Fruit fly (Drosophila melanogaster) whole organism, larva: ENCODE results near the gene tal-3A.

ENCODE experiments used
- noc ChIP-seq: fragments of 200-800 bp; sonication (Bioruptor generic); optimal IDR thresholded peaks from 3 replicates; lab custom pipeline; 2019; ENCODE audit warnings: missing biosample characterization, mild to moderate bottlenecking, missing genetic modification characterization, moderate library complexity

The tal-3A gene

DNA sequence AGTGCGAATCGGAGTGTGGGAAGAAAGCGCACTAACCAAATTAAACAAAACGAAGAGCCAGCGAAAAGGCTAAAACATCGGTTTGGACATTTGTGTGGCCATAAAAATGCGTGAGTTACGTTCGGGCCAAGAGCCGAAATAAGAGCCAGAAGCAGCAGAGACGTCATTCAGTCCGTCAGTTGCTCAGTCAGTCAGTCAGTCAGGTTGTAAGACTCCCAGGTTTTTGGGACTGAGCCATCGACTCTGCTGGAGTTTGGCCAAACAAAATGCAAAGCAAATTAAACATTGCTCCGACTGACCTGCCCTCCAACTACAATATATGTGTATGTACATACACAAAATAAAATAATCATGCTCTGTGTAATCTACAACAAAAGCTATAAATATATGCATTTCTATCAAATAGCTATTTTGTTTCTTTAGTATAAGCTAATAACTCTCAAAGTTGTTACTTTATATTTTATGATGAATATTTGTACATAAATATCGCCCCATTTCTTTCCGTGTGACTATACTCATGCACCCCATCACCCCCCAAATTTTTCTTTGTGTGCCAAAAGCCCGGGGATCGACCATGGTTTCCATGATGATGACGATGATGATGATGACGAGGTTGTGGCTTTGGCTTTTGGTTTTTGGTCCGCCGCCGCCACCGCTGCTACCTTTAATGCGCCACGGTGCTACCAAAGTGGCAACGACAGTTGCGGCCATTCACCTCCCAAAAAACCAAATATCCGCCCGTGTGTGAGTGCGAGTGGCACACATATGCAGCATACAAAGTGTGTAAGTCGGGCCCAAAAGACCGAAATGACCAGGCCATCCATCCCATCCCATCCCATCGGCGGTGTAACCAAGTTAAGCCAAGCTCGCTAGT lies 19.6 kb upstream of the tal-3A start:
- TF ChIP-seq noc (tag; lab: Kevin White, UChicago), result no peak

DNA sequence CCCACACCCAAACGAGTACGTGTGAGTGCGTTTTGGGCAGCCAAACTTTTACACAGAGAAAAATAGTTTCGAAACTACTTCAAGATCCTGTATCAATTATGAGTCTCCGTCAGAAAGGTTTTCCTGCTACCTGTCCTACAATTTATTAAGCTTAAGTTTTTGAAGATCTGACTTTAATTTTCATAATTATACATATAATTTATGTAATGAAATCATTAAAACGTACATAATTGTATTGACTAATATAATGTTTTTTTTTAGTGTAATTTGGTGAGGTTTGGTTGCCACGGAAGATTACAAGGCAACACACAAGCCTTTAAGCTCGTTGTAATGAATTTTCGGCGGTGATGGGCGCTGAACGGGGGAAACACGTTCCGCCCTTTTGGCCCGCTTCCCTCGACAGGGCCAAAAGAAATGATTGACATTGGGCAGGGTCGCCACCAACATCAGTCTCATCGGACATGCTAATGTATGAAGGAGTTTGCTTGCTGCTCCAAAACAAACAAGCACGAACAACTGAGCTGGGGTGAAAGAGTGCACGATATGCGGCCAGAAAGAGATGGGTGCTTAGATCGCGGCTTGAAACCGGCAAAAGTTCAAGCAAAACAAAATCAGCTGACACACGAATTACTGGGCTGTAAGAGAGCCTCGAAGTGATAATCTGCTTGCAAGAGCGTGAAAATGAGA lies 18.8 kb upstream of the tal-3A start:
- TF ChIP-seq noc (tag; lab: Kevin White, UChicago), result no peak

DNA sequence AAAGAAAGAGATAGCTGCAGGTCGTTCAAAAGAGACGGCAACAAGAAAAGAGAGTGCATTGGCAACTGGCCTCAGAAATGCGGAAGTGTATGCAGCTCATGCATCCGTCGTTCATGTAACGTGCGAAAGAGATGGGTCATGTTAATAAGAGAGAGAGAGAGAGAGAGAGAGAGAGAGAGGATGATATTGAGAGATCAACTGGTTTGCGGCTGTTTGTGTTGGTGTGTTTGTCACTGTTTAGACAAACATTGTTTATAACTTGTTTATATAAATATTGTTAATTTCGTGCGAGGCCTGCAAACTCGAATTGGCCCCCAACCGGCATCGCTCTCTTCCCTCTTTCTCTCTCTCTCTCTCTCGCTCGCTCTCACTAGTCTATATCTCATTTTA lies 18.2 kb upstream of the tal-3A start:
- no peak for TF ChIP-seq noc (tag; lab: Kevin White, UChicago)

DNA sequence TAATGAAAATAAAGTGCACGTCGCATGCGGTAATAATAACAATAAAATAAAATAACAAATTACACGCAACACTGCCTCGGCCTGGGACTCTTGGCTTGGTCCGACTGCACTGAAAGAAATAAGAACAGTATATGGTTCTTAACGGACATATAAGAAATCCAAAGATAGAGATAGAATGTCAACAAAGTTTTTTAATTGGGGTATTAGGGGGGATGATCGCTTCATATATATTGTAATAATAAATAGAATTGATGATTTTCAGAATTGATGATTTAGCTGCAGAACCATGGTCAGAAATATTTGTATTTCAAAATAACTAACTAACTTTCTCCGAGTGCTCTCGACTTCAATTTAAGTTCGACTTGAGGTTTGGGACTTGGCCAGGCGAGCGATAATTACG lies 16.8 kb upstream of the tal-3A start:
- no peak for TF ChIP-seq noc (tag; lab: Kevin White, UChicago)

DNA sequence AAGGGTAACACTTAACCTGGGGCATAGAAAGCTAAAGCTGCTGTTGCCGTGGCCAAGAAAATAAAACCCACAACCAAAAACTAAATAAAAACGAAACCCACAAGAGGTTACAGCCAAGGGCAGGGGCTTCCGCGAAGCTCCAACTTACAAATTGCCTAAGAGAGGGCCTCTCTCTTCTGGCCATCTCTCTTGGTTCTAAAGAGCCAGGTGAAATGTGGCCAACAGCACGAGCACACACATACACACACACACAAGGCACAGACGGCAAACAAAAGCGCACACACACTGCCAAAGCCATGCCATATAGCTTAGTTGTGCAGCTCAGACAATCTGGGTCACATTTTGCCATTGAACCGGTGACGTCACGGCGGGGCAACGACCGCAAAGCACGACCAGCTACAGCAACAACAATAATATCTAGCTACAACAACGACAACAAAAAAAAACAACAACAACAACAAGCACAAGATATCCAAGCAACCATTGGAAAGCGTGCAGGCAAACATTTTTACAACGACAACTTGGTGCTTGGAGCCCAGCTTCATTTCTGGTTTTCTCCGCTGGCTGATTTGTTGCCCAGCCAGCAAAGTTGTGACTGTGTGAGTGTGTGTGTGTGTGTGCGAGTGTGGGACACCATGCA lies 16.2 kb upstream of the tal-3A start:
- no peak for TF ChIP-seq noc (tag; lab: Kevin White, UChicago)

DNA sequence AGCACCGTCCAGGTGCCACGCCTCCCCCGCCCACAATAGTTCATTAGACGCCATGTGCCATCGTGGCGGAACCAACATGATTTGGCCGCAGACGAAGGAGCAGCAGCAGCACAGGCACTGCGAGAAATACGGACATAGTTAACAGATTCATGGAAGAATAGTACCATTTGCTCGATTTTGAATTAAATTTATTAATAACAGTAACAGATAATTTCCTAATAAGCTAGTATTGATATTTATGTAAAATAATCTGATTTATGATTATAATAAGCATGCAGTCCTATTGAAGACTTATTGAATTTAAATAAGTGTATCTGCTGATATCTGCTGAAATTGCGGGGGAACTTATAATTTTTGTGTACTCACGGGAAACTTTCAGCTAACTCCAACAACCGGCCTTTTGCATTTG lies 15.6 kb upstream of the tal-3A start:
- TF ChIP-seq noc (tag; lab: Kevin White, UChicago), result no peak

DNA sequence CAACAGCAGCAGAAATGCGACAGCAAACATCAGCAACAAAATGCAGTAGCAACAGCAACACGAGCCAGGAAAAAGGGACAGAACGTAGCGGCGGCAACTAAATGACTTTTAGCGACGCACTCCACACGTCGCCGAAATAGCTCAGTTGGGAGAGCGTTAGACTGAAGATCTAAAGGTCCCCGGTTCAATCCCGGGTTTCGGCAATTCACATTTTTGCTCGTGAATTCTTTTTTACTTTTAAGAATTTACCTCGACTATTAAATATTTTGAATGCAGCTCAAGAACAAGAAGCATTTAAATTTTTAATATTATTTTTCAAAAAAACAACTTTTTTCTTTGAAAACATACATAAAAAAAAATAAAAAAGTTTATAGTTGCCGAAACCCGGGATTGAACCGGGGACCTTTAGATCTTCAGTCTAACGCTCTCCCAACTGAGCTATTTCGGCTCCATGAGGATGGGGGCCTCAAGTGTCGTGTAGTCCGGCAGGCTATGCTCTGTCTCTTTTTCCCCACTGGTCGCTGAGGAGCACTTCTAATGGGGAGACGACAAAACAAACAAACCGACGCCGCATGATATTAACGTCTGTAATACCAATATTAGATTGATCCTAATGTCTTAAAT lies 15.0 kb upstream of the tal-3A start:
- no peak for TF ChIP-seq noc (tag; lab: Kevin White, UChicago)

DNA sequence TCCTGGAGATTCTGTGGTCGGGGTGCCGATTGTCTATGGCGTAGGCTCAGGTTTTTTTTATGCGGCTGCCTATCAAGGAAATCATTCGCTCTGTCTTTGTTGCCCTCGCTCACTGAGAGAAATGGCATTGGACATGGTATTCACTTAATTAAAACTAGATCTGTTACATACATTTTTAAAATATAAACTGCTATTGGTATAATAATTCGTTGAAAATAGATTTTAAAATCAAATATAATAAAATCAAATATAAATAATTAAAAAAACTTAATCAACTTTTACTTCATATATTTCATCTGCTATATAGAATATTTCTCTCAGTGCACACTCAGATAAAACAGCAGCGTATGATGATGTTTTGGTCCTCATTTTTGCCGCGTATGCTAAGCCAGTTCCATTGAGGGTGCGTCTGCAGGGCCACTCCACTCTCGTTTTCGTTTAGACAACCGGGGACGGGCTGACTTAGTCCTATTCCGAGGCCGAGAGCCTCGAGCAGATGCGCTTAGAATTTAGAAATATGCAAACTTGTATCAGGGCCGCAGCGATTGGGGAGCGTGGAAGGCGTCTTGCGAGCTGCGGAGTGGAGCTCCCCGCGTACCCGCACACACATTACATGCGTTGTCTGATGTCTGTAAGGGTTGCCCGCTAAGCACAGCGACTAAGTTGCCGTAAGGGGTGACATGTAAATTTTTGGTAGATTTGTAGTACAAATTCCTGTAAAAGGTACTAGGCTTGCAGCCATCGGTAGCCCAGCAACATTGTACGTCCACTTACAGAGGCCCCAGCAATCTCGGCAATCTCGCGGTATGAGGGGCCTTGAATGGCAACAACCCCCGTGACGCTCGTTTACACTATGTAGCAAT lies 13.1 kb upstream of the tal-3A start:
- no peak for TF ChIP-seq noc (tag; lab: Kevin White, UChicago)

DNA sequence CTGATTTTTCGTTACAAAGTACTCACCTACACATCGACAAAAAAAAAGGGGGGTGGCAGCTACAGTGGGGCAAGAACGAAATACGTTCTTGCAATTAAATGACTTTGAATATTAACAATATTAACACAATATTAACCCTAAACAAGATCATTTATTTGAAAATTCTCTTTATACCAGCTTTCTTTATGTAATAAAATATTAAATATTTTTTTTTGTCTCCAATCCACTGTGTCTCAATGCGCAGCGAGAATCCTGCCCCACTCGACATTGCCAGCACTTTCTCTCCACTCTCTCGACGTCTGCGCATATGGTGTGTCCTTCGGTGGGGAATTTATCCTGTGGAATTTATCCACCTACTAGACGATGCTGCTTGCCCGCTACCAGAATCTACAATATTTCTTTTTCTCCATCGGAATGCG lies 12.5 kb upstream of the tal-3A start:
- TF ChIP-seq noc (tag; lab: Kevin White, UChicago), result peak; percentile 43

DNA sequence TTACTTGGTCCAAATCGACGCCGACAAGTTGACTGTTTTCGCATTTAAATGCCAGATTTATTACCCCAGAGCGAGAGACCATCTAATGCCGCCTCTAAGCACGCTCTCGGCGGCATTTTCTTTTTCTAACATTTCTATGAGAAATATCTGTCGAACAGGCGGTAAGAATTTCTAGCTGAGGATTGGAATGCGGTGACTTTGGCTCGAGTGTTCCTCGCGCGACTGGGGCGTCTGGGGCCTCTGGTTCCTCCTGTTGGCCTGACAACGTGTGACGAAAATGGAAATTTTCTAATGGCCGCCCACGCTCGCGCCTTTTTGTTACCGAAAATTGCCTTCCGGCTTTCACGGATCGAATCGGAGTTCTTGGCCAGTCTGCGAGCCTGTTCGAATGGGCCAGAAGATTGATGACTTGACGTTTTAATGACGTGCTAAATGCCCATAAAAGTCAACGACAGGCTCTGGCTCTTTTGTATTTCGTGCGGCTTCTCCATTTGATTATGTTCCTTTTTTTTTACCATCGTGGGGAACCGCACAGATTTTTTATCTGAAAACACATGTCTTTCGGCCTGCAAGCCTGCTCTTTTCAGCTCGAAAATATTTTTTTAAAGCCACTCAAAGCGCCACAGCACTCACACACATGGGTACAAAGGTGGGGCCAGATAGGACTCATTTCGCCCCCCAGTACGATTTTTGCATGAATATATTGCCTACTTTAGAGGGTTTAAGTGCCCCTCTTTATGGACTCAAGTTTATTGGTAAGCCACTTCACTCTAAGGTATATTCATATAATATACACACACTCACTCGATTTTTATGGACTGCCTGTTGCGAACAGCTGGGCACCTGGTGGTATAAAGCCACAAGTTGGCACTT lies 11.5 kb upstream of the tal-3A start:
- no peak for TF ChIP-seq noc (tag; lab: Kevin White, UChicago)

DNA sequence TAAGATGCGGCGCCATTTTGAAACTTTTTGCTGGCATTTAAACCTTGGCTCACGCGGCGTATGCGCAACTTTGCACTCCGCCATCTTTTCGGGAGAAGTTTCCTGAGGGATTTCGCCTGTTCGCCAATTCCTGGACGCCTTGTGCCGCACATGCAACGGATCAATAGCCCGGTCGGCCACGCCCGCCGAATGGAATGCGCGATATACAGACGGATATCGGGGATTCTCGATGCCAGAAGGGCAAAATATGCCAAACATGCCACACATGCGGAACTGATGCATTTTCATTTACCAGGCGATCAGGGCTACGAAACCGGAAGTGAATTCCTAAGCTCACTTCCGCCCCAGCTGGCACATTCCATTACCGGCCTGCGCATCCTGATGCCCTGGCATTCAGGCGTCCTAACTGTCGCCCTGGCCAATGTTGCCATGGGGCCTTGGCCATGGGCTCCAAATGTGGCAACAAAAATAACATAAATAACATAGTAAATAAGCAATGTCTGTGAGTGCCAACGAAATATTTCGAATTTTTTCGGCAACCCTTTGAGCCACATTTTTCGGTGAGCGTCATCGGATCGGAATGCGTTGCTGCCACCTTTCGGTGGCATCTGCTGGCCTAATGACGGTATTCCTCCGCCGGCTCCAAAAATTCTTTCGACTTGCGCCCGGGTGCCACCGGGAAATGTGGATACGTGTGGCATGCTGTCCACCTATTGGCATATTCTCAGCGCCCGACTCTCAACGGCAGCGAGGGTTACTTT lies 10.7 kb upstream of the tal-3A start:
- TF ChIP-seq noc (tag; lab: Kevin White, UChicago), result no peak

DNA sequence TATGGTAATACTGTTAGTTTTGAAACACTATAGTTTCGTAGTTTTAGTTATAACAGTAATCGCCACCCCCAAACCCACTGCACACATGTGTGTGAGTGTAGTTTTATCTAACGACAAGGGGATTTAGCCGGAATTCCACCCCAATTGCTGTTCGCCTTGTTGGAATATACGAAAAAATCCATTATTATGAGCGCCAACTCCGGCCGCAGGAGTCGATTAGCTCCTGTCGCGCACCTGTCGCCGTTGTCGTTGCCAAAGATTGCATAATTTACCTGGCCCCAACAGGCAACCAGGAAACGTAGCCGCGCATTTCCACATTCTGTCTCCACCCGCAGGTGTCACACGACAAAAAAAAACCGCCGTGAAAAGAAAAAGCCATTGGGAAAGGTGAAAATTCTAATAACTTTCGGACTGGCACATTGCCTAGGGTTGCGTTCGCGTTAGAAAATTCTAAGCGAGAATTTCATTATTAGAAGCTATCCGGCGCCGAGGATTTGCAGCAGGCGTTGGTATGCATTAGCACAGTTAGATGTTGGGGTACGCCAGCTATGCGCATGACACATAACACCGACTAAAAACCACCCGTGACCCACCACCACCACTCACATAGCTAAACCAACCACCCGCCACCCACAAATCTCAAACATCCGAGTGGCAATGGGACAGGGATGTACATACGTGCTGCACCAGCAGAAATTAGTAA lies 9.6 kb upstream of the tal-3A start:
- no peak for TF ChIP-seq noc (tag; lab: Kevin White, UChicago)
